Worm (Caenorhabditis elegans) whole organism, dauer: ENCODE measurements around the gene lips-10.
"Not testable (repeated sequence)": the region's sequence is repeated elsewhere in the genome, so short reads cannot be mapped to it uniquely, and the experiment has no call there.

Experiments used
- unc-62 ChIP-seq: sonication (generic microtip); optimal IDR thresholded peaks from 2 replicates; lab custom pipeline; 2017; ENCODE audit warnings: missing biosample characterization, missing genetic modification reagents, missing genetic modification characterization

The lips-10 gene

DNA sequence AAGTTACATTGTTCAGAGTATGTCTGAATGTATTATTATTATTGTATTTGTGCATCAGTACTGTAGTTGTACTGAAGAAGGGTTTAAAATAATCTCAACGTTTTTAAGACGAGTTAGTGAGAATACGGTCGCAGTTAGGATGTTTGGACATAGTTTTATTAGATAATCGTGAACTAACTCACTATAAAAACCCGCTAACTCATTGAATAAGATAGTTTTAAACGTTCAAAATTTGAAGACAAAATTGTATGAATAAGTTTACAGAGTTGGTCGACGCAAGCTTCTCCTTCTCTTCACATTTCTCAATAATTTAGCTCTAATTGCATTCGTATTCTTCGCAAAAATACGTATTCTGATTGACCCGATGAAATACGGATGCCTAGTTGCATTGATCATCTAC is 20.0 kb upstream of the lips-10 start:
- TF ChIP-seq unc-62, result no peak

DNA sequence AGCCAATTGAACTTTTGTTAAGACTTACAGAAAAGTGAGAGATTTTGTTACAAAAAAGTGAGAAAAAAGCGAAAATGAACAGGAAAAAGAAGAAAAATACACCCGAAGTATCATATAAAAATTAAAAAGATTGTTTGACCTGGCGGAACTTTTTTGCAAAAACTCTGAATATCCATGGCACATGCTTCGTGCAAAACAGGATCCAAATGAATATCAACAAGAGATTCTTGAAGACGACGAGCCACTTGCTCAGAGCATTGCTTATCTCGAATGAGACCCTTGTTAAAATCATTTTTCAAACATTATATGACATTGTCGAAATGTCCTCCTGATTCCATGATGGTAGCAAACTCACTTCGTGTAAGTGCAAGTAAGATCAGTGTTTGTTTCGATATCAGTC is 19.2 kb upstream of the lips-10 start, which contains the start of gene F14E5.8:
Gene F14E5.8 (plus strand): TSS at position 301 of the 400 bp plus-strand sequence.
- not testable (repeated sequence) for TF ChIP-seq unc-62

ce11 chrII:8420775-8421388 is 18.1 kb upstream of the lips-10 start:
- no peak for TF ChIP-seq unc-62

ce11 chrII:8428758-8428946 is 10.3 kb upstream of the lips-10 start, which contains the start of gene F14E5.2:
F14E5.2 (minus strand) TSS chrII:8428858.
- no peak for TF ChIP-seq unc-62

DNA sequence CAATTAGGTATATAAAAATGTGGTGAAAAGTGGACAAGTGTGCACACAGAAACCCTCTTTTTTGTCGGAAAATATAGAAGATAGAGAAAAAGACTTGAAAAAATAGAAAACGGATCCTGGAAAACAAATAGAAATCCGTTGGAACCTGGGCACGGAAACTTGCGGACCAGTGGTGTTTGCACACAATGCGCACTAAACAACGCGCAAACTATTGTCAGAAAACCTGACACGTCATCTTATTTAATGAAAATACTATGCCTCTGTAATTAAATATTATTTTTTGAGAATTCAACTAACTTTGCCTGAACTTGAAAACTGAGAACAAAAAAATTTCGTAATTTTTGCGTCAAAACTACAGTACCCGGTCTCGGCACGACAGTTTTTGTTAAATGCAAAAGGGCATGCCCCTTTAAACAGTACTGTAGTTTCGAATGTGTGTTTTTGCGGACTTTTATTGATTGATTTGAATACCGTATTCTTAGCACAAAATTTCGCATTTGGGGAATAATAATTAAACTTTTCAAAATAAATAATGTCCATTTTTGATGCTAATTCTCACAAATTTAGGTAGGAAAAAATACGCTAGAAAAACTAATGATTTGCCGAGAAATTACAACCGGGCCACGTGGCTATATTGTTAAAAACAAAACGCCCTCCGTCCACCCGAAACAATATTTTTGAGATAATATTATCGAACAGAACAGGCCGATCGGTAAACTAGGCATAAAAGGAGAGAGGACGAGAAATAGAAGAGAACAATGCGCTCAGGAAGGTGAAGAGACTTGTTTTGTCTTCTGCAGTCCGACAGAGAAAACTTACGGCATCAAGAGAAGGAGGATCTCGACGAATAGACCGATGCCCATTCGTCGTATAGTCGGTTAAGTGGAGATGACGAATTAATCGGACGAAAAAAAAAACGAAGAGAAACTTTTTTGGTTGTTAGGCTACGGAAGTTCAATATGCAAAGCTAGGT is 9.7 kb upstream of the lips-10 start:
- no peak for TF ChIP-seq unc-62

DNA sequence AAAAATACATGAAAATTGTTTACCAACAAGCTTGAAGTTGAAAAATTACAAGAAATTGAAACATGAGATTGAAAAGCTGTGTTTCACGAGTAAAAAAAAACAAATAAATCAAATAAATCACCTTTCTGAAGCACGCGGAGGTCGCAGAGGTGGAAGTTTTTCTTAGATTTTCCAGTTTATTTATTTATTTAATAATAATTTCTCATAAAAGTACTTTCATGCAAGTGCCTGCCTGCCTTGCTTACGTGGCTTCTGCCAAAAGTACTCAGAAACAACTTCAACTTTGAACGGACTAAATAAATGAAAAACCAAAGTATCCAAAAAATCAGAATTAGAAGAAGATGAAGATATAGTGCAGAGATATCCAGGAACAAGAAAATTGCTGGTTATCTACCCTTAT is 7.0 kb upstream of the lips-10 start, which contains the start of gene acp-2:
Gene acp-2 (minus strand): TSS at position 101 of the 400 bp plus-strand sequence.
- TF ChIP-seq unc-62, result no peak

DNA sequence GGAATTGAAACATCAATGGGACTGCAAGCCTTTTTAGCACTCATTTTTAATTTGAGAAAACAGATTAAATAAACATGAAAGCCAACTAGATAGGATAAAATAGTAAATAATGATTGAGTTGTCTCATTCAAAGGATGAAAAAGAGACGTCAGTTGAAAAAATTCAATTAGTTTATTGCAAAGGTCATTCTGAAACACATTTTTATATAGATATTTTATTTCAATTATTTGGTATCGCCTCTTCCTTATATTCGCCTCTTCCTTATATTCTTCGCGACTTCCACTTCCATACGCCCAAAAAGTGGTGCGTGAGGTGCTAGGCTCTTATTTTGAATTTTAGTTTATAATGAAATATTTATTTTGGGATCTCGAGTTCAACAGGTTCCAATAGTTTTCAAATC is 4.0 kb upstream of the lips-10 start, which contains the start of gene acp-4:
Gene acp-4 (minus strand): TSS at position 101 of the 400 bp plus-strand sequence.
- no peak for TF ChIP-seq unc-62

DNA sequence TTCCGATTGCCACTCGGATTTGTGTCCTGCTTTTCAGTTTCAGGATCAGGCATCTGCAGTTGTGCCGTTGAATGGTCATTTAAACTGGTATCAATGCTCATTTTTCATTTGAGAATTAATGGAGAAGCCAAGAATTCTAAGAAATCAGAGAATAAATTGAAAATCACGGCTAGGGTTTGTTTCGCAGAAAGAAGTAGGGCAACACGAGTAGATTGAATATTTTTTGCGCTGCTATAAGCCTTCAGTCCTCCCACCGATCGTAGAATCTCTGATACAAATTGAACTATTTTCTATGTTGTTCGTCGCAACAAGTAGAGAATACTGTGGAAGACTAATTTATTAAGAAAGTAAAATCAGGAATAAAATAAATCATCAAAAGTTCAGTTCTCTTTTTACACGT is 1.9 kb upstream of the lips-10 start, which contains the start of gene acp-3:
Gene acp-3 (minus strand): TSS at position 101 of the 400 bp plus-strand sequence.
- TF ChIP-seq unc-62, result no peak

DNA sequence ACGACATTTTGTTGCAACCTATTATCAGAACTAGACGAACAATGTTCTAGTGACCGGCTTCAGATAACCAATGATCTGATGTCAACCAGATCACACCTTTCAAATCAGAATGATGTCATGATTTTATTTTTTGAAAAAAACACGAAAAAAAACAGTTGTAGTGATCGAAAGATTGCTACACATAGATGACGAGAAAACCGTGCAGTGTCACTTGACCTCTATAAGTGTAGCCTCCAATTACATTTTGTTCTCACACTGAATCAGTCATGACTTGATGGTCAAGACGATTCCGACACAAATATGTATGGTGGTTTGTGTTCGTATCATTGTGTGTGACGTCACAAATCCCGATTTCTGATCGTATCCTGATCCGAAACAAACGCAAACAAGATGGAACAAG is 1.1 kb downstream of the lips-10 start:
- TF ChIP-seq unc-62, result no peak

- no peak for TF ChIP-seq unc-62
Observed at ce11 chrII:8440792-8441191, 1.8 kb downstream of the lips-10 start.

DNA sequence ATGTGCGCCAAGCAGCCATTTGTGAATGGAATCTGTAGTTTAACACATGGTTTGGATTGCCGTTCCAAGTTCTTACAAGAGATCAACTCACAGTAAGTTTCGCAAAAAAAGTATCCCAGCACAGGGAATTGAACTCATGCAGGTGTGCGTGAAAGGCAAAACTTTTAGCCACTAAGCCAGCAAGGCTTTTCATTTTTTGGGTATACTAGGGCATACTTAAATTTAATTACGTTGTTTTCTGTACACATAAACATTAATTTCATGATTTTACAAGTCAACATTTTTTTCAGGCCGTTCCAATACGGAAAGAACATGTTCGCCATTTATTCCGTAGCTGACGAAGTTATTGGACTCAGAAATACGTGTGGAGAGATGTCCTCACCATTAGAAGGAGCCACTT is 2.6 kb downstream of the lips-10 start:
- TF ChIP-seq unc-62, result no peak

DNA sequence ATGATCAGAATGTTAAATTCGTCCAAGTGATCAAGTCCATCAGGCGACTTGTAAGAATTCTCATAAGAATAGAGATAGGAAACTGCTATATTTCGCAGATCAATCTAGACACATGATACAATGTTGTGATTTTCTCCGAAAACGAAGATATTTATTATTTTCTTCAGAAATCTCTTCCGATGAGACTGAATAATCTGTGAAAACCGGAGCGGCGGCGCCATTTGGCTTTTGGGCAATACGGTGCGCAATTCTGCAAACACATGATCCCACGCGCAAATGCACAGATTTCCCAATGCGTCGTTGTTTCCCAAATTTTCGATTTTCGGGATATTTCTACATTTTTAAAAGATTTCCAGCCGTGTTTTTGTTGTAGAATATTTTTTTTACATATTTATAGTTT is 3.2 kb downstream of the lips-10 start:
- no peak for TF ChIP-seq unc-62

DNA sequence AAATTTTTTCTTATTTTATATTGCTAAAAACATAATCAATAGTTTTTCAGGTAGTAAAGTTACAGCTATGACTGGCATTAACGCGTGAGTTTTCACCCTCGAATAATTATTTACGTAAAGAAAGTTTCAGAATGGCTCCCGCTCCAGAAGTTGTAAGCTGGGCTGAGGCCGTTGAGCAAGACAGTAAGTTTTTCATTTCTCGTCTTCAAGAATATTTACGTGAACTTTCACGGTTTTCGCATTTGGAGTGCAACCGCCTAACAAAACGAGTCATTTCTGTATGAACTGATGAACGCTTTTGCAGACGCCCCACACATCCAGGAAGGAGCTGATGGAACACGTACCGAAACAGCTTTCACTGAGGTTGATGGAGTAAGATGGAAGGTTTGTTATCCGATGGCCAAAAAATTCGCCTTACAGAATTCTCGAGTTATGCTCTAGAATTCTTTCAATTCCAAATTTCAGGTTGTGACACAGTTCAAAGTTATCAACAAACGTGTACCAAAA is 3.8 kb downstream of the lips-10 start, which contains the start of gene eif-3.G:
Gene eif-3.G (plus strand): TSS at position 51 of the 507 bp plus-strand sequence.
- no peak for TF ChIP-seq unc-62

DNA sequence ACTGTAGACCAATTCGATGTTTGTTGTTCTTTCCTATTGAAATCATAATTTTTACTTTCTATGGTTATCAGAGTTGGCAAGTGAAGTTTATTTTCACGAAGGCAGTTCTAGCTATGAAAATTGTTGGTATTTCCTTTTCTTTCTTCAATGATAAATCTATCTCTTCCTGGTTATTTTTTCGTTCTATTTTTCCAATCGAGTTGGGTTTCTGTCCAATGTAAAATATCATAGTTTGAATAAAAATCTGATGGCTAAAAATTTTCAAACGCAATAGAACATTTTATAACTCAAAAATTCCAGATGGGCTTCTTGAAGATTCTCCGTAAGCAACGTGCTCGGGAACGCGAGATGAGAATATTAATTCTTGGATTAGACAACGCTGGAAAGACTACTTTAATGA is 5.0 kb downstream of the lips-10 start, which contains the start of gene evl-20:
Gene evl-20 (plus strand): TSS at position 301 of the 400 bp plus-strand sequence.
- TF ChIP-seq unc-62, result no peak

DNA sequence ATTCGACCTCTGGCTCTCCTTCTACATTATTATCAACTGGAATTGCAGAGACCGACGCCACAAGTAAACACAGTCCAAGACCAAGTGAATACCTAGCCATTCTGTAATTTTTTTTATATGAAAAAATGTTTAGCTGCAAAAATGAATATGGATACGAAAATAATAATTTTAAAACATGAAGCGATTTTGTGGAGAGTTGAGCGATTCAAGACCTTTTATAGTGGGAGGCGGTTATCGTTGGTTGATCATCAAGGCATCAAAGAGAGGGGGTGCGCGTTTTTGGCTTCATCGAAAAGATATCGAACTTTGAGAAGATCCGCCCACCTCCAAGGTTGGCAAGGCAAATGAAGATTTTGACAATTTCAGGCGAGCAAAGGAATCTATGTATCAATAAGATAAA is 7.8 kb downstream of the lips-10 start, which contains the start of gene cut-3:
Gene cut-3 (minus strand): TSS at position 101 of the 400 bp plus-strand sequence.
- no peak for TF ChIP-seq unc-62

- no peak for TF ChIP-seq unc-62
Observed at ce11 chrII:8449660-8450118, 10.7 kb downstream of the lips-10 start, which contains the start of gene F22B5.4. F22B5.4 (plus strand) TSS chrII:8449710.

DNA sequence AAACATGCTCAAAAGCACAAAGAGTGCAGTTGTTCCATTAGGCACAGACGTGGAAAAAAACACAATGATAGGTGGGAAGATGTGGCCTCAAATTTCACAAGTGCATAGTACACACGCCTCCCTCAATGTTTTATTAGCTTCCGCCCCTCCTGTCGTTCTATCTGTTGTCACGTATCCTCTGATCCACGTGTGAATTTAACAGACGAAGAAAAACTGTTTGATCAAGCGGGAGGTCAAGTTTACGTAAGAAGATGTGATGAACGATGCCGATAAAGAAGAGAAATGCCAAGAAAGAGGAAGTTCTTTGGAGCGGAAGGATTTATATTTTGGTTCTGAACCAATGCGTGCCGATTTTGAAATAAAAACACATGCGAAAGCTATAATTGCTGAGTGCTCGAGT is 11.8 kb downstream of the lips-10 start:
- TF ChIP-seq unc-62, result no peak
